Worm (Caenorhabditis elegans): ENCODE results near the gene F44A2.3.

DNA sequence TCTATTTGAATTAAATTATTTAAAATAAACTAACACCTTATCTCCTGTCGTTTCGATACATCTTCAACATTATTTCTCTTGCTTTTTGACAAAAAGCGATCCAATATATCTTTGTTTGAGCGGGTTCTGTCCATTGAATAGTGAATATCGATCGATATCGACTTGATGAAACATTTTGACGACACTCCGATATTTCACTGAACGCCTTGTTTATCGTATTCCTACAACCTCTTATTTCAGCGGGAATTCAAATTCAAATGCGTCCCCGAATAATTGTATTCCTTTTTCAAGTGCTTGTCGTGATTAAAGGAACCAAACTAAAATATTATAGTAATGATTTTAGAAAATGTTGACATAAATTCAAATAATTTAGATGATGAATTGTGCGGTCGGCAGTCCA, 41.6 kb downstream of the F44A2.3 start, which contains the start of the genes K07B1.7 and try-5:
- TF ChIP-seq ama-1 (optimal IDR thresholded peaks at IDR 0.05) (no peak), tra-4 (tag; optimal IDR thresholded peaks at IDR 0.05) (no peak)
